Fruit fly (Drosophila melanogaster) whole organism, embryonic: ENCODE data around the gene CG10337.

Experiments
- ATbp ChIP-seq: fragments of 200-800 bp; sonication (Bioruptor generic); optimal IDR thresholded peaks from 2 replicates; lab custom pipeline; 2017; ENCODE audit warnings: missing biosample characterization, mild to moderate bottlenecking, missing genetic modification characterization, missing genetic modification reagents
- Blimp-1 ChIP-seq: fragments of 200-800 bp; sonication (Bioruptor generic); optimal IDR thresholded peaks from 3 replicates; lab custom pipeline; 2018; ENCODE audit warnings: missing biosample characterization, missing genetic modification characterization, mild to moderate bottlenecking, moderate library complexity, missing genetic modification reagents
- CG10274 ChIP-seq: fragments of 200-800 bp; sonication (Bioruptor generic); optimal IDR thresholded peaks from 3 replicates; lab custom pipeline; 2017; ENCODE audit warnings: missing biosample characterization, mild to moderate bottlenecking, missing genetic modification characterization
- CG11695 ChIP-seq: fragments of 200-800 bp; sonication (Bioruptor generic); IDR thresholded peaks from 3 replicates; pipeline ENCODE4 v1.3.6; 2022; ENCODE audit warnings: missing biosample characterization, missing genetic modification characterization
- CG12219 ChIP-seq: fragments of 200-800 bp; sonication (Bioruptor generic); optimal IDR thresholded peaks from 3 replicates; lab custom pipeline; 2018; ENCODE audit warnings: missing biosample characterization, mild to moderate bottlenecking, missing genetic modification characterization
- CG12744 ChIP-seq: fragments of 200-800 bp; sonication (Bioruptor generic); optimal IDR thresholded peaks from 2 replicates; lab custom pipeline; 2016; ENCODE audit warnings: missing biosample characterization, missing genetic modification characterization
- CG14710 ChIP-seq: fragments of 200-800 bp; sonication (Bioruptor generic); optimal IDR thresholded peaks from 3 replicates; lab custom pipeline; 2019; ENCODE audit warnings: missing biosample characterization, mild to moderate bottlenecking, missing genetic modification characterization, moderate library complexity
- CG1647 ChIP-seq: fragments of 200-800 bp; sonication (Bioruptor generic); optimal IDR thresholded peaks from 3 replicates; lab custom pipeline; 2016; ENCODE audit warnings: missing biosample characterization, missing genetic modification characterization
- CG2120 ChIP-seq: fragments of 200-800 bp; sonication (Bioruptor generic); optimal IDR thresholded peaks from 3 replicates; lab custom pipeline; 2016; ENCODE audit warnings: missing biosample characterization, missing genetic modification characterization
- CG2202 ChIP-seq: fragments of 200-800 bp; sonication (Bioruptor generic); optimal IDR thresholded peaks from 2 replicates; lab custom pipeline; 2018; ENCODE audit warnings: missing biosample characterization, mild to moderate bottlenecking, missing genetic modification characterization
- CG30403 ChIP-seq: fragments of 200-800 bp; sonication (Bioruptor generic); optimal IDR thresholded peaks from 3 replicates; lab custom pipeline; 2016; ENCODE audit warnings: missing biosample characterization, missing genetic modification characterization
- CG3065 ChIP-seq: fragments of 200-800 bp; sonication (Bioruptor generic); optimal IDR thresholded peaks from 2 replicates; lab custom pipeline; 2016; ENCODE audit warnings: missing biosample characterization, missing genetic modification characterization
- CG4404 ChIP-seq: fragments of 200-800 bp; sonication (Bioruptor generic); IDR thresholded peaks from 2 replicates; pipeline ENCODE4 v1.3.6; 2022; ENCODE audit warnings: missing biosample characterization, missing genetic modification characterization
- CG4854 ChIP-seq: fragments of 200-800 bp; sonication (Bioruptor generic); optimal IDR thresholded peaks from 2 replicates; lab custom pipeline; 2016; ENCODE audit warnings: missing biosample characterization, missing genetic modification characterization, inconsistent platforms
- CG8281 ChIP-seq: fragments of 200-800 bp; sonication (Bioruptor generic); optimal IDR thresholded peaks from 2 replicates; lab custom pipeline; 2018; ENCODE audit warnings: missing biosample characterization, mild to moderate bottlenecking, missing genetic modification characterization, moderate library complexity
- CG8478 ChIP-seq: fragments of >200 bp; optimal IDR thresholded peaks from 2 replicates; lab custom pipeline; 2018
- CG8765 ChIP-seq: fragments of 200-800 bp; sonication (Bioruptor generic); IDR thresholded peaks from 2 replicates; pipeline ENCODE4 v1.3.6; 2022; ENCODE audit warnings: missing biosample characterization, missing genetic modification characterization
- CG9437 ChIP-seq: fragments of 200-800 bp; sonication (Bioruptor generic); optimal IDR thresholded peaks from 2 replicates; lab custom pipeline; 2018; ENCODE audit warnings: missing biosample characterization, mild to moderate bottlenecking, missing genetic modification characterization
- CHES-1-like ChIP-seq: fragments of 200-800 bp; sonication (Bioruptor generic); optimal IDR thresholded peaks from 2 replicates; lab custom pipeline; 2016; ENCODE audit warnings: missing biosample characterization, missing genetic modification characterization
- Elba2 ChIP-seq: fragments of 200-800 bp; sonication (Bioruptor generic); optimal IDR thresholded peaks from 3 replicates; lab custom pipeline; 2016; ENCODE audit warnings: missing biosample characterization, missing genetic modification characterization
- Ets65A ChIP-seq: fragments of 200-800 bp; sonication (Bioruptor generic); peaks from one replicate; lab custom pipeline; 2016; ENCODE audit warnings: missing biosample characterization, missing genetic modification characterization
- Ets97D ChIP-seq: fragments of 200-800 bp; sonication (Bioruptor generic); optimal IDR thresholded peaks from 3 replicates; lab custom pipeline; 2016; ENCODE audit warnings: missing biosample characterization, missing genetic modification characterization
- HLH3B ChIP-seq: fragments of 200-800 bp; sonication (Bioruptor generic); IDR thresholded peaks from 2 replicates; pipeline ENCODE4 v1.3.6; 2022; ENCODE audit warnings: missing biosample characterization, missing genetic modification characterization
- HmgZ ChIP-seq: fragments of 200-800 bp; sonication (Bioruptor generic); optimal IDR thresholded peaks from 2 replicates; lab custom pipeline; 2018; ENCODE audit warnings: missing biosample characterization, mild to moderate bottlenecking, missing genetic modification characterization
- Hr51 ChIP-seq, 2 experiments: fragments of 200-800 bp; sonication (Bioruptor generic); optimal IDR thresholded peaks; 2 replicates in 1 of 2; 3 replicates in 1 of 2; lab custom pipeline; 2016 to 2018; ENCODE audit warnings: missing biosample characterization in 2 of 2, missing genetic modification characterization in 2 of 2, mild to moderate bottlenecking in 1 of 2, moderate library complexity in 1 of 2
- Lhr ChIP-seq: fragments of 200-800 bp; sonication (Bioruptor generic); optimal IDR thresholded peaks from 3 replicates; lab custom pipeline; 2017; ENCODE audit warnings: mild to moderate bottlenecking, missing biosample characterization, missing genetic modification reagents, missing genetic modification characterization
- Mrtf ChIP-seq: fragments of 200-800 bp; sonication (Bioruptor generic); IDR thresholded peaks from 3 replicates; pipeline ENCODE4 v1.3.6; 2022; ENCODE audit warnings: missing biosample characterization, missing genetic modification characterization
- Nf-YB ChIP-seq: fragments of 200-800 bp; sonication (Bioruptor generic); optimal IDR thresholded peaks from 3 replicates; lab custom pipeline; 2019; ENCODE audit warnings: missing biosample characterization, mild to moderate bottlenecking, missing genetic modification characterization, moderate library complexity
- Sin3A ChIP-seq: fragments of >200 bp; optimal IDR thresholded peaks from 2 replicates; lab custom pipeline; 2018
- abd-A ChIP-seq: fragments of 200-800 bp; sonication (Bioruptor generic); optimal IDR thresholded peaks from 3 replicates; lab custom pipeline; 2019; ENCODE audit warnings: missing biosample characterization, mild to moderate bottlenecking, missing genetic modification characterization, moderate library complexity
- dati ChIP-seq: fragments of 200-800 bp; sonication (Bioruptor generic); IDR thresholded peaks from 2 replicates; pipeline ENCODE4 v1.3.6; 2022; ENCODE audit warnings: missing biosample characterization, missing genetic modification characterization
- exex ChIP-seq: fragments of 200-800 bp; sonication (Bioruptor generic); optimal IDR thresholded peaks from 4 replicates; lab custom pipeline; 2018; ENCODE audit warnings: missing biosample characterization, mild to moderate bottlenecking, missing genetic modification characterization, moderate library complexity
- eyg ChIP-seq: fragments of 200-800 bp; sonication (Bioruptor generic); optimal IDR thresholded peaks from 3 replicates; lab custom pipeline; 2016; ENCODE audit warnings: missing biosample characterization, missing genetic modification characterization
- fd102C ChIP-seq: fragments of 200-800 bp; sonication (Bioruptor generic); optimal IDR thresholded peaks from 2 replicates; lab custom pipeline; 2018; ENCODE audit warnings: missing biosample characterization, mild to moderate bottlenecking, missing genetic modification characterization, moderate library complexity
- fd96Cb ChIP-seq: fragments of 200-800 bp; sonication (Bioruptor generic); optimal IDR thresholded peaks from 2 replicates; lab custom pipeline; 2018; ENCODE audit warnings: missing biosample characterization, mild to moderate bottlenecking, missing genetic modification characterization, moderate library complexity
- ftz-f1 ChIP-seq: fragments of 200-800 bp; sonication (Bioruptor generic); optimal IDR thresholded peaks from 2 replicates; lab custom pipeline; 2016; ENCODE audit warnings: missing biosample characterization, missing genetic modification characterization
- hkb ChIP-seq, 2 experiments: fragments of 200-800 bp in 1 of 2; fragments of >200 bp in 1 of 2; sonication (Bioruptor generic) in 1 of 2; IDR thresholded peaks in 1 of 2; optimal IDR thresholded peaks in 1 of 2; 2 replicates each; pipeline versions ENCODE4 v1.3.6 to Lab custom; 2017 to 2022; ENCODE audit warnings: missing biosample characterization in 1 of 2, missing genetic modification characterization in 1 of 2
- ind ChIP-seq: fragments of 200-800 bp; sonication (Bioruptor generic); optimal IDR thresholded peaks from 3 replicates; lab custom pipeline; 2016; ENCODE audit warnings: missing biosample characterization, missing genetic modification characterization
- kay ChIP-seq: fragments of 200-800 bp; sonication (Bioruptor generic); optimal IDR thresholded peaks from 2 replicates; lab custom pipeline; 2016; ENCODE audit warnings: missing biosample characterization, missing genetic modification characterization
- lab ChIP-seq: fragments of 200-800 bp; sonication (Bioruptor generic); optimal IDR thresholded peaks from 3 replicates; lab custom pipeline; 2017; ENCODE audit warnings: missing biosample characterization, missing genetic modification characterization, mild to moderate bottlenecking, moderate library complexity, missing genetic modification reagents
- luna ChIP-seq: fragments of 200-800 bp; sonication (Bioruptor generic); optimal IDR thresholded peaks from 2 replicates; lab custom pipeline; 2016; ENCODE audit warnings: missing biosample characterization, missing genetic modification characterization
- maf-S ChIP-seq: fragments of 200-800 bp; sonication (Bioruptor generic); optimal IDR thresholded peaks from 2 replicates; lab custom pipeline; 2016; ENCODE audit warnings: missing biosample characterization, missing genetic modification characterization
- nau ChIP-seq: fragments of 200-800 bp; sonication (Bioruptor generic); optimal IDR thresholded peaks from 3 replicates; lab custom pipeline; 2017; ENCODE audit warnings: missing biosample characterization, mild to moderate bottlenecking, missing genetic modification characterization, missing genetic modification reagents
- sens ChIP-seq: fragments of 200-800 bp; sonication (Bioruptor generic); peaks from one replicate; lab custom pipeline; 2016; ENCODE audit warnings: missing biosample characterization, missing genetic modification characterization
- shn ChIP-seq: fragments of 200-800 bp; sonication (Bioruptor generic); optimal IDR thresholded peaks from 3 replicates; lab custom pipeline; 2016; ENCODE audit warnings: missing biosample characterization, missing genetic modification characterization
- slou ChIP-seq: fragments of 200-800 bp; sonication (Bioruptor generic); optimal IDR thresholded peaks from 3 replicates; lab custom pipeline; 2016; ENCODE audit warnings: missing biosample characterization, missing genetic modification characterization
- tap ChIP-seq: fragments of 200-800 bp; optimal IDR thresholded peaks from 3 replicates; lab custom pipeline; 2019; ENCODE audit warnings: missing biosample characterization, mild to moderate bottlenecking, missing genetic modification characterization, moderate library complexity
- twi ChIP-seq: fragments of 200-800 bp; optimal IDR thresholded peaks from 2 replicates; lab custom pipeline; 2019; ENCODE audit warnings: missing biosample characterization, mild to moderate bottlenecking, missing genetic modification characterization, moderate library complexity

Gene CG10337

DNA sequence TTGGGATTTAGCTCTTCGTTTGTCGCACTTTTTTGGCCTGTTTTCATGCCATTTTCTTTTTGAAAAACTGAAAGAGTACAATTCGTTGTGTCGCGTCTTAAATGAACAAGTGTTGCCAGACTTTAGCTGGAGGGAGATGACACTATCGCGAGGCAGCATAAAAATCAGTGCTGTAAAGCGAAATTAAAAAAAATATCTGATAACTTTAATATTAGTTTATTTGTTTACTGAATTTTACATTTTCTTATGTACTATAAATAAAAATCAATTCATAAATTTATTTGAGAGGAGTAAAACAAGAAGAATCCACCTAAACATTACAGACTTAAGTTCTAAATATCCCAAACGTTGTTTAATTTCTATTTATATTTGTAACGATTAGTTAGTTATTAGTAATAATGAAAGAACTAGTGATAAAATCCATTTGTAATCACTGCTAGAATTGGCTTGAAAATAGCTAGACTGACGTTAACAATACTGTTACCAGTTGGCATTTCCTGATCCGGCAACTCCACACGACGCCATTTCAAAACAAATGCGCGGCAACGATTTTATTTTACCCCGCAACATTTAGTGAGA lies 30.5 kb upstream of the CG10337 start, which contains the start of the genes spi and msb1l (continued):
- TF ChIP-seq CG2202 = peak; percentile 1
- TF ChIP-seq lab = peak; percentile 55
- peak; percentile 92 for TF ChIP-seq Ets65A
- peak; percentile 45 for TF ChIP-seq fd96Cb (tag; lab: Kevin White, UChicago)
- TF ChIP-seq CG1647 (GFP tag; lab: Kevin White, UChicago) = peak; percentile 4
- peak; percentile 21 for TF ChIP-seq twi
- TF ChIP-seq sens (GFP tag; lab: Kevin White, UChicago) = peak; percentile 82
- TF ChIP-seq nau (GFP tag; lab: Kevin White, UChicago) = no peak
- TF ChIP-seq Ets97D (GFP tag; lab: Kevin White, UChicago) = peak; percentile 21
- TF ChIP-seq Elba2 (GFP tag; lab: Kevin White, UChicago) = peak; percentile 4
- TF ChIP-seq CG14710 = peak; percentile 86
- no peak for TF ChIP-seq CG3065 (GFP tag; lab: Kevin White, UChicago)
- TF ChIP-seq CG12219 = no peak
- no peak for TF ChIP-seq CG11695 (GFP tag; lab: Robert Waterston, UW)
- TF ChIP-seq CG8281 (tag; lab: Kevin White, UChicago) = no peak
- peak; percentile 55 for TF ChIP-seq CG4404 (GFP tag; lab: Robert Waterston, UW)
- no peak for TF ChIP-seq ftz-f1 (GFP tag; lab: Kevin White, UChicago)
- TF ChIP-seq tap = no peak
- TF ChIP-seq CG30403 (GFP tag; lab: Kevin White, UChicago) = peak; percentile 82
- peak; percentile 45 for TF ChIP-seq slou
- peak; percentile 71 for TF ChIP-seq Lhr (GFP tag; lab: Kevin White, UChicago)
- peak; percentile 41 for TF ChIP-seq hkb (optimal IDR thresholded peaks at IDR 0.05; lab: Kevin White, UChicago)
- no peak for TF ChIP-seq hkb (GFP tag; IDR thresholded peaks at IDR 0.05; lab: Robert Waterston, UW)
- no peak for TF ChIP-seq exex
- TF ChIP-seq kay (GFP tag; lab: Kevin White, UChicago) = no peak
- no peak for TF ChIP-seq CG12744 (GFP tag; lab: Kevin White, UChicago)
- no peak for TF ChIP-seq Mrtf (GFP tag; lab: Robert Waterston, UW)
- no peak for TF ChIP-seq CG10274 (GFP tag; lab: Kevin White, UChicago)
- peak; percentile 22 for TF ChIP-seq Blimp-1 (GFP tag; lab: Kevin White, UChicago)
- no peak for TF ChIP-seq ATbp (GFP tag; lab: Kevin White, UChicago)
- no peak for TF ChIP-seq maf-S (GFP tag; lab: Kevin White, UChicago)
- no peak for TF ChIP-seq HLH3B (GFP tag; lab: Robert Waterston, UW)
- peak; percentile 41 for TF ChIP-seq CG9437 (GFP tag; lab: Kevin White, UChicago)
- peak; percentile 76 for TF ChIP-seq Sin3A (lab: Kevin White, UChicago)
- peak; percentile 55 for TF ChIP-seq CG2120
- no peak for TF ChIP-seq CG4854 (GFP tag; lab: Kevin White, UChicago)
- TF ChIP-seq ind (GFP tag; lab: Kevin White, UChicago) = peak; percentile 62
- no peak for TF ChIP-seq abd-A (tag; lab: Kevin White, UChicago)
- no peak for TF ChIP-seq dati (GFP tag; lab: Robert Waterston, UW)
- TF ChIP-seq CHES-1-like (GFP tag; lab: Kevin White, UChicago) = no peak
- TF ChIP-seq luna (GFP tag; lab: Kevin White, UChicago) = no peak
- TF ChIP-seq shn (GFP tag; lab: Kevin White, UChicago) = no peak
- TF ChIP-seq HmgZ (tag; lab: Kevin White, UChicago) = peak; percentile 15
- no peak for TF ChIP-seq CG8765 (GFP tag; lab: Robert Waterston, UW)
- no peak for TF ChIP-seq CG8478 (lab: Kevin White, UChicago)
- no peak for TF ChIP-seq eyg
- TF ChIP-seq fd102C (GFP tag; lab: Kevin White, UChicago) = no peak
- peak in 1 of 2 experiments; percentile 45 for TF ChIP-seq Hr51 (GFP tag; optimal IDR thresholded peaks at IDR 0.05; lab: Kevin White, UChicago)
- TF ChIP-seq Nf-YB (GFP tag; lab: Kevin White, UChicago) = no peak
